6 fruit fly cellular contexts compared by ENCODE assay signal in the genomic region with DNA sequence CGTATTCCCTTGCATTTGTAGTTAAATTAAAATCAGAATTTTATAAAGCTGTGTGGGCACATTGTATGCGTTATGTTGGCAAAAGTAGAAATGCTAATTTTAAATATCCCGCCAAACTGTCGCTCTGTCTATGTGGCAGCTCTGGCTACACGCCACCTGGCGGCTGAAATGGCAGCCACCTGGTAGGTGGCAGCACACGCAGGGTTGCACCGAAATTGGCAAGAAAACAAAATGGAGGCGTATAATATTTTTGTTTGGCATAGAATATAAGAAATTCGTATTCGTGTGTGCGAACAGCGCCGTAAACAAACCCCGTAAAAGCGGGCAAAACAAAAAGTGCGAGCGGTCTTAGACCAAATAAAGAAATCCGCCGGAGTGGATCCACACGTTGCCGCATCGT.
TF ChIP-seq lines count a peak whose summit lies in the region.

A gene (plus strand): TSS at position 220 of the 400 bp plus-strand sequence.

- TF ChIP-seq CTCF in S2 (optimal IDR thresholded peaks at IDR 0.05; lab: Kevin White, UChicago) = peak; percentile 95 to 97
- peak; percentile 97 for TF ChIP-seq CTCF in whole organism, embryonic (GFP tag; optimal IDR thresholded peaks at IDR 0.05; lab: Kevin White, UChicago)

TF ChIP-seq in whole organism, adult, 20 proteins besides CTCF, POLR2A, EP300 and RAD21 (continues in another document):
- peak; percentile 27 for TF ChIP-seq ovo (GFP tag; optimal IDR thresholded peaks at IDR 0.05; lab: Kevin White, UChicago)
- peak; percentile 82 for TF ChIP-seq CG1620 (GFP tag; optimal IDR thresholded peaks at IDR 0.05; lab: Kevin White, UChicago)
- TF ChIP-seq Mnt (GFP tag; optimal IDR thresholded peaks at IDR 0.05; lab: Kevin White, UChicago) = peak; percentile 64
- TF ChIP-seq cnc (optimal IDR thresholded peaks at IDR 0.05; lab: Kevin White, UChicago) = no peak
- TF ChIP-seq pad (GFP tag; optimal IDR thresholded peaks at IDR 0.05; lab: Kevin White, UChicago) = peak; percentile 64
- no peak for TF ChIP-seq CG33017 (tag; optimal IDR thresholded peaks at IDR 0.05; lab: Kevin White, UChicago)
- peak; percentile 63 for TF ChIP-seq CG11617 (GFP tag; optimal IDR thresholded peaks at IDR 0.05; lab: Kevin White, UChicago)
- TF ChIP-seq CG5204 (GFP tag; optimal IDR thresholded peaks at IDR 0.05; lab: Kevin White, UChicago) = no peak
- no peak for TF ChIP-seq Hr96 (GFP tag; optimal IDR thresholded peaks at IDR 0.05; lab: Kevin White, UChicago)
- TF ChIP-seq bab1 (GFP tag; optimal IDR thresholded peaks at IDR 0.05; lab: Kevin White, UChicago) = peak; percentile 85
- peak; percentile 63 for TF ChIP-seq CG14711 (tag; optimal IDR thresholded peaks at IDR 0.05; lab: Kevin White, UChicago)
- peak; percentile 55 for TF ChIP-seq Crg-1 (GFP tag; optimal IDR thresholded peaks at IDR 0.05; lab: Kevin White, UChicago)
- peak; percentile 65 for TF ChIP-seq CG7101 (tag; optimal IDR thresholded peaks at IDR 0.05; lab: Kevin White, UChicago)
- TF ChIP-seq tj (GFP tag; optimal IDR thresholded peaks at IDR 0.05; lab: Kevin White, UChicago) = peak; percentile 32
- TF ChIP-seq toe (GFP tag; optimal IDR thresholded peaks at IDR 0.05; lab: Kevin White, UChicago) = no peak
- no peak for TF ChIP-seq kay (GFP tag; lab: Kevin White, UChicago; ENCODE audit: borderline replicate concordance)
- peak; percentile 50 for TF ChIP-seq CG12768 (GFP tag; optimal IDR thresholded peaks at IDR 0.05; lab: Kevin White, UChicago)

TF ChIP-seq in whole organism, embryonic, 481 proteins besides CTCF, POLR2A, EP300 and RAD21 (continues in another document):
- TF ChIP-seq CG18599 (GFP tag; optimal IDR thresholded peaks at IDR 0.05; lab: Kevin White, UChicago) = peak; percentile 13
- peak; percentile 2 for TF ChIP-seq CG7786 (GFP tag; optimal IDR thresholded peaks at IDR 0.05; lab: Kevin White, UChicago)
- peak; percentile 17 for TF ChIP-seq NC2β (GFP tag; optimal IDR thresholded peaks at IDR 0.05; lab: Kevin White, UChicago)
- peak; percentile 21 for TF ChIP-seq Hr3 (GFP tag; optimal IDR thresholded peaks at IDR 0.05; lab: Kevin White, UChicago)
- TF ChIP-seq grau (tag; optimal IDR thresholded peaks at IDR 0.05; lab: Kevin White, UChicago) = peak; percentile 51
- peak; percentile 39 for TF ChIP-seq CG10147 (GFP tag; optimal IDR thresholded peaks at IDR 0.05; lab: Kevin White, UChicago)
- peak; percentile 32; the same call in 1 of the 3 replicates for TF ChIP-seq row (GFP tag; IDR thresholded peaks at IDR 0.05; lab: Robert Waterston, UW)
- peak; percentile 16 for TF ChIP-seq CG4328 (GFP tag; optimal IDR thresholded peaks at IDR 0.05; lab: Kevin White, UChicago)
- peak; percentile 1 for TF ChIP-seq CG1647 (GFP tag; optimal IDR thresholded peaks at IDR 0.05; lab: Kevin White, UChicago)
- peak; percentile 33; the same call in 1 of the 2 replicates for TF ChIP-seq Bgb (GFP tag; IDR thresholded peaks at IDR 0.05; lab: Robert Waterston, UW; ENCODE audit: partially characterized antibody)
- TF ChIP-seq stwl (tag; optimal IDR thresholded peaks at IDR 0.05; lab: Kevin White, UChicago) = peak; percentile 72
- TF ChIP-seq gfzf (GFP tag; optimal IDR thresholded peaks at IDR 0.05; lab: Kevin White, UChicago) = peak; percentile 43
- TF ChIP-seq Stat92E (GFP tag; optimal IDR thresholded peaks at IDR 0.05; lab: Kevin White, UChicago) = peak in 1 of 3 experiments; percentile 19
- no peak for TF ChIP-seq org-1 (GFP tag; optimal IDR thresholded peaks at IDR 0.05; lab: Kevin White, UChicago)
- TF ChIP-seq dpn (GFP tag; optimal IDR thresholded peaks at IDR 0.05; lab: Kevin White, UChicago) = peak; percentile 25 to 59
- peak; percentile 51 for TF ChIP-seq CG13624 (GFP tag; optimal IDR thresholded peaks at IDR 0.05; lab: Kevin White, UChicago)

TF ChIP-seq in whole organism, prepupa, 60 proteins besides CTCF, POLR2A, EP300 and RAD21 (continues in another document):
- TF ChIP-seq CG8319 (GFP tag; optimal IDR thresholded peaks at IDR 0.05; lab: Kevin White, UChicago) (no peak), Eip93F (GFP tag; optimal IDR thresholded peaks at IDR 0.05; lab: Kevin White, UChicago) (no peak), Eip78C (GFP tag; lab: Kevin White, UChicago) (peak; percentile 48), CG6854 (GFP tag; optimal IDR thresholded peaks at IDR 0.05; lab: Kevin White, UChicago) (no peak), cyc (GFP tag; optimal IDR thresholded peaks at IDR 0.05; lab: Kevin White, UChicago) (peak; percentile 48), esn (GFP tag; optimal IDR thresholded peaks at IDR 0.05; lab: Kevin White, UChicago) (peak; percentile 41), Ets96B (tag; optimal IDR thresholded peaks at IDR 0.05; lab: Kevin White, UChicago) (no peak), CG8632 (GFP tag; optimal IDR thresholded peaks at IDR 0.05; lab: Kevin White, UChicago) (no peak), CG7368 (GFP tag; optimal IDR thresholded peaks at IDR 0.05; lab: Kevin White, UChicago) (no peak), fd85E (GFP tag; optimal IDR thresholded peaks at IDR 0.05; lab: Kevin White, UChicago) (no peak), Sox15 (GFP tag; optimal IDR thresholded peaks at IDR 0.05; lab: Kevin White, UChicago) (no peak), Sox14 (GFP tag; optimal IDR thresholded peaks at IDR 0.05; lab: Kevin White, UChicago) (peak; percentile 46), fkh (GFP tag; optimal IDR thresholded peaks at IDR 0.05; lab: Kevin White, UChicago) (no peak), CG15336 (GFP tag; IDR thresholded peaks at IDR 0.05; lab: Robert Waterston, UW) (no peak), achi (GFP tag; optimal IDR thresholded peaks at IDR 0.05; lab: Kevin White, UChicago) (no peak), CG10631 (GFP tag; optimal IDR thresholded peaks at IDR 0.05; lab: Kevin White, UChicago) (no peak), CG10669 (GFP tag; optimal IDR thresholded peaks at IDR 0.05; lab: Kevin White, UChicago) (no peak), Lpt (GFP tag; optimal IDR thresholded peaks at IDR 0.05; lab: Kevin White, UChicago) (no peak), CG9139 (GFP tag; optimal IDR thresholded peaks at IDR 0.05; lab: Kevin White, UChicago) (no peak)

TF ChIP-seq in whole organism, pupa, 21 proteins besides CTCF, POLR2A, EP300 and RAD21:
- TF ChIP-seq CG15710 (tag; optimal IDR thresholded peaks at IDR 0.05; lab: Kevin White, UChicago) (peak; percentile 3), EcR (GFP tag; optimal IDR thresholded peaks at IDR 0.05; lab: Kevin White, UChicago) (peak; percentile 4), CG8159 (tag; optimal IDR thresholded peaks at IDR 0.05; lab: Kevin White, UChicago) (peak; percentile 16), rn (GFP tag; IDR thresholded peaks at IDR 0.05; lab: Robert Waterston, UW) (no peak), Snoo (tag; optimal IDR thresholded peaks at IDR 0.05; lab: Kevin White, UChicago) (peak; percentile 26), CG17806 (tag; optimal IDR thresholded peaks at IDR 0.05; lab: Kevin White, UChicago) (no peak)

TF ChIP-seq in whole organism, wandering third instar larva, 38 proteins besides CTCF, POLR2A, EP300 and RAD21 (continues in another document):
- TF ChIP-seq dl (GFP tag; optimal IDR thresholded peaks at IDR 0.05; lab: Kevin White, UChicago; ENCODE audit: insufficient read depth in 1 of 2, partially characterized antibody in 2 of 2) (no peak), br (GFP tag; optimal IDR thresholded peaks at IDR 0.05; lab: Kevin White, UChicago) (peak; percentile 25), HLH106 (tag; optimal IDR thresholded peaks at IDR 0.05; lab: Kevin White, UChicago) (peak; percentile 54), Hr78 (GFP tag; optimal IDR thresholded peaks at IDR 0.05; lab: Kevin White, UChicago) (no peak), Dfd (GFP tag; optimal IDR thresholded peaks at IDR 0.05; lab: Kevin White, UChicago) (no peak), Abd-B (GFP tag; optimal IDR thresholded peaks at IDR 0.05; lab: Kevin White, UChicago) (no peak), GATAd (GFP tag; optimal IDR thresholded peaks at IDR 0.05; lab: Kevin White, UChicago) (no peak), CrebA (GFP tag; optimal IDR thresholded peaks at IDR 0.05; lab: Kevin White, UChicago; ENCODE audit: borderline replicate concordance) (no peak), Jra (GFP tag; optimal IDR thresholded peaks at IDR 0.05; lab: Kevin White, UChicago) (no peak), dmrt93B (GFP tag; optimal IDR thresholded peaks at IDR 0.05; lab: Kevin White, UChicago) (peak; percentile 53), foxo (GFP tag; optimal IDR thresholded peaks at IDR 0.05; lab: Kevin White, UChicago) (peak in 1 of 2 experiments; percentile 58), dsf (GFP tag; optimal IDR thresholded peaks at IDR 0.05; lab: Kevin White, UChicago; ENCODE audit: borderline replicate concordance) (no peak), jim (GFP tag; optimal IDR thresholded peaks at IDR 0.05; lab: Kevin White, UChicago) (no peak), Vsx2 (GFP tag; optimal IDR thresholded peaks at IDR 0.05; lab: Kevin White, UChicago; ENCODE audit: partially characterized antibody) (no peak), h (GFP tag; optimal IDR thresholded peaks at IDR 0.05; lab: Kevin White, UChicago) (peak; percentile 56), psq (GFP tag; optimal IDR thresholded peaks at IDR 0.05; lab: Kevin White, UChicago) (peak; percentile 13), ey (GFP tag; optimal IDR thresholded peaks at IDR 0.05; lab: Kevin White, UChicago) (peak; percentile 6), OdsH (GFP tag; optimal IDR thresholded peaks at IDR 0.05; lab: Kevin White, UChicago) (peak; percentile 17), fru (GFP tag; optimal IDR thresholded peaks at IDR 0.05; lab: Kevin White, UChicago) (peak; percentile 17), pan (optimal IDR thresholded peaks at IDR 0.05; lab: Kevin White, UChicago) (no peak), Rel (GFP tag; optimal IDR thresholded peaks at IDR 0.05; lab: Kevin White, UChicago) (no peak), Rel (tag; optimal IDR thresholded peaks at IDR 0.05; lab: Kevin White, UChicago) (peak; percentile 81), tai (GFP tag; optimal IDR thresholded peaks at IDR 0.05; lab: Kevin White, UChicago) (no peak), rgr (GFP tag; optimal IDR thresholded peaks at IDR 0.05; lab: Kevin White, UChicago) (peak; percentile 60), Dif (GFP tag; optimal IDR thresholded peaks at IDR 0.05; lab: Kevin White, UChicago; ENCODE audit: partially characterized antibody) (no peak), Hr83 (GFP tag; optimal IDR thresholded peaks at IDR 0.05; lab: Kevin White, UChicago; ENCODE audit: poor library complexity, severe bottlenecking) (peak; percentile 25), N (GFP tag; optimal IDR thresholded peaks at IDR 0.05; lab: Kevin White, UChicago) (no peak), woc (GFP tag; optimal IDR thresholded peaks at IDR 0.05; lab: Kevin White, UChicago) (no peak), CG9705 (GFP tag; optimal IDR thresholded peaks at IDR 0.05; lab: Kevin White, UChicago) (peak; percentile 50), Hnf4 (GFP tag; optimal IDR thresholded peaks at IDR 0.05; lab: Kevin White, UChicago) (no peak), Sp1 (GFP tag; optimal IDR thresholded peaks at IDR 0.05; lab: Kevin White, UChicago) (peak; percentile 45), Myc (optimal IDR thresholded peaks at IDR 0.05; lab: Kevin White, UChicago) (peak; percentile 37), lola (GFP tag; optimal IDR thresholded peaks at IDR 0.05; lab: Kevin White, UChicago) (no peak)
